Fruit fly (Drosophila melanogaster) whole organism, embryonic: ENCODE measurements around the gene CG2147.

Source experiments
- Awh ChIP-seq: fragments of 200-800 bp; sonication (Bioruptor generic); IDR thresholded peaks from 2 replicates; pipeline ENCODE4, ENCODE4 v1.3.6; 2022; ENCODE audit warnings: missing biosample characterization, missing genetic modification characterization
- Bteb2 ChIP-seq: fragments of 200-800 bp; sonication (Bioruptor generic); optimal IDR thresholded peaks from 2 replicates; lab custom pipeline; 2016; ENCODE audit warnings: missing biosample characterization, missing genetic modification characterization
- CG1024 ChIP-seq: fragments of 200-800 bp; sonication (Bioruptor generic); IDR thresholded peaks from 2 replicates; pipeline ENCODE4 v1.3.6; 2022; ENCODE audit warnings: missing biosample characterization, missing genetic modification characterization
- CG12071 ChIP-seq: fragments of 200-800 bp; sonication (Bioruptor generic); optimal IDR thresholded peaks from 3 replicates; lab custom pipeline; 2018; ENCODE audit warnings: missing biosample characterization, mild to moderate bottlenecking, missing genetic modification characterization
- CG12769 ChIP-seq: fragments of 200-800 bp; sonication (Bioruptor generic); optimal IDR thresholded peaks from 2 replicates; lab custom pipeline; 2019; ENCODE audit warnings: missing biosample characterization, mild to moderate bottlenecking, missing genetic modification characterization, moderate library complexity
- CG13287 ChIP-seq: fragments of 200-800 bp; sonication (Bioruptor generic); IDR thresholded peaks from 2 replicates; pipeline ENCODE4 v1.3.6; 2022; ENCODE audit warnings: missing biosample characterization, missing genetic modification characterization; ENCODE audit not compliant: partially characterized antibody
- CG14710 ChIP-seq: fragments of 200-800 bp; sonication (Bioruptor generic); optimal IDR thresholded peaks from 3 replicates; lab custom pipeline; 2019; ENCODE audit warnings: missing biosample characterization, mild to moderate bottlenecking, missing genetic modification characterization, moderate library complexity
- CG14965 ChIP-seq: fragments of 200-800 bp; sonication (Bioruptor generic); optimal IDR thresholded peaks from 2 replicates; lab custom pipeline; 2016; ENCODE audit warnings: missing biosample characterization, missing genetic modification characterization, borderline replicate concordance
- CG1603 ChIP-seq: fragments of 200-800 bp; sonication (Bioruptor generic); optimal IDR thresholded peaks from 2 replicates; lab custom pipeline; 2019; ENCODE audit warnings: missing biosample characterization, mild to moderate bottlenecking, missing genetic modification characterization, moderate library complexity
- CG16779 ChIP-seq: fragments of 200-800 bp; sonication (Bioruptor generic); IDR thresholded peaks from 2 replicates; pipeline ENCODE4 v1.3.6; 2022; ENCODE audit warnings: missing biosample characterization, missing genetic modification characterization
- CG17359 ChIP-seq: fragments of 200-800 bp; sonication (Bioruptor generic); optimal IDR thresholded peaks from 3 replicates; lab custom pipeline; 2018; ENCODE audit warnings: missing biosample characterization, mild to moderate bottlenecking, missing genetic modification characterization, moderate library complexity
- CG2199 ChIP-seq: fragments of 200-800 bp; sonication (Bioruptor generic); IDR thresholded peaks from 3 replicates; pipeline ENCODE4 v1.3.6; 2022; ENCODE audit warnings: missing biosample characterization, missing genetic modification characterization
- CG3065 ChIP-seq: fragments of 200-800 bp; sonication (Bioruptor generic); optimal IDR thresholded peaks from 2 replicates; lab custom pipeline; 2016; ENCODE audit warnings: missing biosample characterization, missing genetic modification characterization
- CG31365 ChIP-seq: fragments of 200-800 bp; sonication (Bioruptor generic); optimal IDR thresholded peaks from 2 replicates; lab custom pipeline; 2018; ENCODE audit warnings: missing biosample characterization, mild to moderate bottlenecking, missing genetic modification characterization
- CG3281 ChIP-seq: fragments of 200-800 bp; sonication (Bioruptor generic); optimal IDR thresholded peaks from 3 replicates; lab custom pipeline; 2017; ENCODE audit warnings: missing biosample characterization, mild to moderate bottlenecking, missing genetic modification characterization
- CG33557 ChIP-seq: fragments of 200-800 bp; sonication (Bioruptor generic); optimal IDR thresholded peaks from 2 replicates; lab custom pipeline; 2019; ENCODE audit warnings: missing biosample characterization, mild to moderate bottlenecking, missing genetic modification characterization, moderate library complexity
- CG3407 ChIP-seq: fragments of 200-800 bp; sonication (Bioruptor generic); optimal IDR thresholded peaks from 2 replicates; lab custom pipeline; 2018; ENCODE audit warnings: missing biosample characterization, mild to moderate bottlenecking, missing genetic modification characterization
- CG4360 ChIP-seq: fragments of 200-800 bp; sonication (Bioruptor generic); IDR thresholded peaks from 2 replicates; pipeline ENCODE4 v1.3.6; 2022; ENCODE audit warnings: missing biosample characterization, missing genetic modification characterization
- CG4854 ChIP-seq: fragments of 200-800 bp; sonication (Bioruptor generic); optimal IDR thresholded peaks from 2 replicates; lab custom pipeline; 2016; ENCODE audit warnings: missing biosample characterization, missing genetic modification characterization, inconsistent platforms
- CG5245 ChIP-seq: fragments of 200-800 bp; sonication (Bioruptor generic); optimal IDR thresholded peaks from 3 replicates; lab custom pipeline; 2016; ENCODE audit warnings: missing biosample characterization, missing genetic modification characterization
- CG7357 ChIP-seq: fragments of 200-800 bp; sonication (Bioruptor generic); IDR thresholded peaks from 3 replicates; pipeline ENCODE4 v1.3.6; 2022; ENCODE audit warnings: missing biosample characterization, missing genetic modification characterization
- CG7963 ChIP-seq: fragments of 200-800 bp; sonication (Bioruptor generic); IDR thresholded peaks from 3 replicates; pipeline ENCODE4 v1.3.6; 2022; ENCODE audit warnings: missing biosample characterization, missing genetic modification characterization; ENCODE audit not compliant: partially characterized antibody
- CG8281 ChIP-seq: fragments of 200-800 bp; sonication (Bioruptor generic); optimal IDR thresholded peaks from 2 replicates; lab custom pipeline; 2018; ENCODE audit warnings: missing biosample characterization, mild to moderate bottlenecking, missing genetic modification characterization, moderate library complexity
- Dip3 ChIP-seq: fragments of 200-800 bp; sonication (Bioruptor generic); optimal IDR thresholded peaks from 3 replicates; lab custom pipeline; 2016; ENCODE audit warnings: missing biosample characterization, missing genetic modification characterization
- Dll ChIP-seq: fragments of 200-800 bp; sonication (Bioruptor generic); IDR thresholded peaks from 4 replicates; pipeline ENCODE4 v1.3.6; 2022; ENCODE audit warnings: missing biosample characterization, missing genetic modification characterization; ENCODE audit not compliant: partially characterized antibody
- Eip74EF ChIP-seq, 2 experiments: fragments of 200-800 bp in 1 of 2; fragments of >200 bp in 1 of 2; sonication (Bioruptor generic) in 1 of 2; optimal IDR thresholded peaks; 2 replicates each; lab custom pipeline; 2017 to 2019; ENCODE audit warnings: missing biosample characterization in 2 of 2, missing genetic modification characterization in 2 of 2, mild to moderate bottlenecking in 1 of 2, moderate library complexity in 1 of 2
- Gug ChIP-seq: fragments of 200-800 bp; sonication (Bioruptor generic); IDR thresholded peaks from 4 replicates; pipeline ENCODE4 v1.3.6; 2022; ENCODE audit warnings: missing biosample characterization, missing genetic modification characterization
- H2.0 ChIP-seq: fragments of 200-800 bp; sonication (Bioruptor generic); IDR thresholded peaks from 2 replicates; pipeline ENCODE4 v1.3.6; 2022; ENCODE audit warnings: missing biosample characterization, missing genetic modification characterization
- HHEX ChIP-seq: fragments of 200-800 bp; sonication (Bioruptor generic); optimal IDR thresholded peaks from 3 replicates; lab custom pipeline; 2017; ENCODE audit warnings: missing biosample characterization, mild to moderate bottlenecking, missing genetic modification characterization, missing genetic modification reagents
- HmgZ ChIP-seq: fragments of 200-800 bp; sonication (Bioruptor generic); optimal IDR thresholded peaks from 2 replicates; lab custom pipeline; 2018; ENCODE audit warnings: missing biosample characterization, mild to moderate bottlenecking, missing genetic modification characterization
- NC2α ChIP-seq: fragments of 200-800 bp; sonication (Bioruptor generic); optimal IDR thresholded peaks from 2 replicates; lab custom pipeline; 2016; ENCODE audit warnings: missing biosample characterization, missing genetic modification characterization
- Opbp ChIP-seq: fragments of 200-800 bp; sonication (Bioruptor generic); IDR thresholded peaks from 3 replicates; pipeline ENCODE4 v1.3.6; 2022; ENCODE audit warnings: missing biosample characterization, missing genetic modification characterization; ENCODE audit not compliant: partially characterized antibody
- PHDP ChIP-seq: fragments of 200-800 bp; sonication (Bioruptor generic); optimal IDR thresholded peaks from 3 replicates; lab custom pipeline; 2018; ENCODE audit warnings: missing biosample characterization, mild to moderate bottlenecking, missing genetic modification characterization, moderate library complexity
- Scr ChIP-seq: fragments of 200-800 bp; sonication (Bioruptor generic); IDR thresholded peaks from 2 replicates; pipeline ENCODE4 v1.3.6; 2022; ENCODE audit warnings: missing biosample characterization, missing genetic modification characterization; ENCODE audit not compliant: partially characterized antibody
- ato ChIP-seq: fragments of 200-800 bp; sonication (Bioruptor generic); IDR thresholded peaks from 2 replicates; pipeline ENCODE4 v1.3.6; 2022; ENCODE audit warnings: missing biosample characterization, missing genetic modification characterization; ENCODE audit not compliant: partially characterized antibody
- bcd ChIP-seq: fragments of 200-800 bp; sonication (Bioruptor generic); optimal IDR thresholded peaks from 2 replicates; lab custom pipeline; 2017; ENCODE audit warnings: missing biosample characterization, mild to moderate bottlenecking, missing genetic modification characterization
- bigmax ChIP-seq: fragments of 200-800 bp; sonication (Bioruptor generic); optimal IDR thresholded peaks from 2 replicates; lab custom pipeline; 2018; ENCODE audit warnings: missing biosample characterization, mild to moderate bottlenecking, missing genetic modification characterization
- dm ChIP-seq: fragments of 200-800 bp; sonication (Bioruptor generic); optimal IDR thresholded peaks from 3 replicates; lab custom pipeline; 2016; ENCODE audit warnings: missing biosample characterization, missing genetic modification characterization
- gce ChIP-seq: fragments of 200-800 bp; sonication (Bioruptor generic); IDR thresholded peaks from 3 replicates; pipeline ENCODE4 v1.3.6; 2022; ENCODE audit warnings: missing biosample characterization, missing genetic modification characterization
- gfzf ChIP-seq: fragments of 200-800 bp; sonication (Bioruptor generic); optimal IDR thresholded peaks from 2 replicates; lab custom pipeline; 2016; ENCODE audit warnings: missing biosample characterization, mild to moderate bottlenecking, missing genetic modification characterization, moderate library complexity
- hb ChIP-seq: fragments of 200-800 bp; sonication (Bioruptor generic); IDR thresholded peaks from 3 replicates; pipeline ENCODE4 v1.3.6; 2022; ENCODE audit warnings: missing biosample characterization, missing genetic modification characterization; ENCODE audit not compliant: partially characterized antibody
- luna ChIP-seq: fragments of 200-800 bp; sonication (Bioruptor generic); optimal IDR thresholded peaks from 2 replicates; lab custom pipeline; 2016; ENCODE audit warnings: missing biosample characterization, missing genetic modification characterization
- pita ChIP-seq: fragments of 200-800 bp; sonication (Bioruptor generic); optimal IDR thresholded peaks from 2 replicates; lab custom pipeline; 2017; ENCODE audit warnings: missing biosample characterization, mild to moderate bottlenecking, missing genetic modification characterization
- row ChIP-seq: fragments of 200-800 bp; sonication (Bioruptor generic); IDR thresholded peaks from 3 replicates; pipeline ENCODE4 v1.3.6; 2022; ENCODE audit warnings: missing biosample characterization, missing genetic modification characterization
- slbo ChIP-seq: fragments of 200-800 bp; sonication (Bioruptor generic); IDR thresholded peaks from 2 replicates; pipeline ENCODE4 v1.3.6; 2022; ENCODE audit warnings: missing biosample characterization, missing genetic modification characterization
- so ChIP-seq: fragments of 200-800 bp; sonication (Bioruptor generic); IDR thresholded peaks from 3 replicates; pipeline ENCODE4 v1.3.6; 2022; ENCODE audit warnings: missing biosample characterization, missing genetic modification characterization
- usp ChIP-seq: fragments of >200 bp; optimal IDR thresholded peaks from 2 replicates; lab custom pipeline; 2017; ENCODE audit warnings: missing biosample characterization, missing genetic modification characterization
- vnd ChIP-seq: fragments of 200-800 bp; sonication (Bioruptor generic); IDR thresholded peaks from 3 replicates; pipeline ENCODE4 v1.3.6; 2022; ENCODE audit warnings: missing biosample characterization, missing genetic modification characterization; ENCODE audit not compliant: partially characterized antibody

Gene CG2147

dm6 chrX:8210632-8211031 is 29.9 kb upstream of the CG2147 start (continued):
- TF ChIP-seq CG16779 (GFP tag; lab: Robert Waterston, UW) (no peak), CG2199 (GFP tag; lab: Robert Waterston, UW) (no peak), Dll (GFP tag; lab: Robert Waterston, UW) (no peak), CG1024 (GFP tag; lab: Robert Waterston, UW) (no peak), CG13287 (GFP tag; lab: Robert Waterston, UW) (no peak), gce (GFP tag; lab: Robert Waterston, UW) (no peak)

DNA sequence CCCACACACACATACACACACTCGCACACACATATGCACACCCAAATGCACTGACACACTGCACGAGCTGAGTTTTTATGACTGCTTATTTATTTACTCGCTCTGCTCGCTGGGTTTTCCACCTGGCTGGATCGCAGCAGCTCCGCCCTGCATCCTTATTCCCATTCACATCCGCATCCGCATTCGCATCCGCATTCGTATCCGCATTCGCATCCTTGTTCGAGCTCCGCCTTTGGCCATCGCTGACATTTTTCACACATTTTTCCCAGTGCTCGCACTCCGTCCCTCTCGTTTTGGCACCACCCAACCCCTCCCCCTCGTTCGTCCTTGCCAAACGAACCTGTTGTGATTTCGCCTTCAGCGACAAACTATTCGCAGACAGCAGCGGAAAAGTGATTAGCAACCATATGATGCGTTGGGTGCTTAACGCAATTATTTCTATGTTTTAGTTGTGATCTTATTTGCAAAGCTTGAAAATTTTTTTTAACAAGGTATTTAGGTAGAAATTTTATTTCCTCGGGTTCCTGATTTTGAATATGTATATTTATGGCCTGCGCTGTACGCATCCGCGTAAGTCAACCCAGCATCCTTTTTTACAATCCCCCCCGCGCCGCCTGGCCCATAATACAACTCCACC is 29.3 kb upstream of the CG2147 start:
- TF ChIP-seq CG31365 (no peak), gfzf (GFP tag; lab: Kevin White, UChicago) (no peak), hb (GFP tag; lab: Robert Waterston, UW) (no peak), ato (no peak), CG3065 (GFP tag; lab: Kevin White, UChicago) (no peak), Scr (GFP tag; lab: Robert Waterston, UW) (no peak), HmgZ (tag; lab: Kevin White, UChicago) (no peak), CG17359 (peak; percentile 5), row (GFP tag; lab: Robert Waterston, UW) (peak; percentile 46), CG7963 (GFP tag; lab: Robert Waterston, UW) (no peak), CG5245 (GFP tag; lab: Kevin White, UChicago) (no peak), bigmax (GFP tag; lab: Kevin White, UChicago) (no peak), luna (GFP tag; lab: Kevin White, UChicago) (no peak), Opbp (GFP tag; lab: Robert Waterston, UW) (no peak), bcd (GFP tag; lab: Kevin White, UChicago) (no peak), CG1603 (tag; lab: Kevin White, UChicago) (no peak), CG7357 (no peak), CG14710 (tag; lab: Kevin White, UChicago) (peak; percentile 6), Bteb2 (GFP tag; lab: Kevin White, UChicago) (no peak), CG4360 (GFP tag; lab: Robert Waterston, UW) (no peak), HHEX (GFP tag; lab: Kevin White, UChicago) (peak; percentile 12), pita (GFP tag; lab: Kevin White, UChicago) (no peak), Gug (GFP tag; lab: Robert Waterston, UW) (no peak), NC2α (no peak), CG3281 (GFP tag; lab: Kevin White, UChicago) (no peak), so (GFP tag; lab: Robert Waterston, UW) (no peak), PHDP (tag; lab: Kevin White, UChicago) (no peak), usp (GFP tag; lab: Kevin White, UChicago) (no peak), Eip74EF (GFP tag; optimal IDR thresholded peaks at IDR 0.05; lab: Kevin White, UChicago) (no peak), vnd (no peak), CG3407 (GFP tag; lab: Kevin White, UChicago) (no peak), CG12769 (tag; lab: Kevin White, UChicago) (no peak), CG8281 (tag; lab: Kevin White, UChicago) (no peak), Dip3 (GFP tag; lab: Kevin White, UChicago) (no peak), CG33557 (GFP tag; lab: Kevin White, UChicago) (no peak), CG12071 (GFP tag; lab: Kevin White, UChicago) (no peak), slbo (GFP tag; lab: Robert Waterston, UW) (peak; percentile 46; the same call in 1 of the 2 replicates), CG4854 (GFP tag; lab: Kevin White, UChicago) (no peak), dm (no peak), CG14965 (GFP tag; lab: Kevin White, UChicago) (no peak), Awh (GFP tag; lab: Robert Waterston, UW) (peak; percentile 27; the same call in 1 of the 2 replicates), H2.0 (no peak)
